Worm (Caenorhabditis elegans) whole organism, L1 larva: ENCODE results near the gene lec-10.

Source experiments
- F16B12.6 ChIP-seq: fragments of 150-350 bp; optimal IDR thresholded peaks from 2 replicates; lab custom pipeline; 2014; ENCODE audit warnings: missing biosample characterization, missing genetic modification characterization
- alr-1 ChIP-seq: fragments of 200-800 bp; sonication (Bioruptor generic); optimal IDR thresholded peaks from 2 replicates; lab custom pipeline; 2018; ENCODE audit warnings: borderline replicate concordance, mild to moderate bottlenecking, missing genetic modification characterization, missing compliant biosample characterization
- aly-2 ChIP-seq: fragments of 150-350 bp; optimal IDR thresholded peaks from 2 replicates; lab custom pipeline; 2014; ENCODE audit warnings: missing biosample characterization, missing genetic modification characterization
- ama-1 ChIP-seq: fragments of 150-350 bp; optimal IDR thresholded peaks from 2 replicates; lab custom pipeline; 2014
- blmp-1 ChIP-seq: fragments of 150-350 bp; optimal IDR thresholded peaks from 2 replicates; lab custom pipeline; 2014; ENCODE audit warnings: missing biosample characterization, missing genetic modification characterization
- ceh-63 ChIP-seq: fragments of 200-800 bp; sonication (Bioruptor generic); optimal IDR thresholded peaks from 2 replicates; lab custom pipeline; 2018; ENCODE audit warnings: mild to moderate bottlenecking, missing genetic modification characterization, missing compliant biosample characterization
- ceh-8 ChIP-seq: fragments of 200-800 bp; sonication (Bioruptor generic); optimal IDR thresholded peaks from 2 replicates; lab custom pipeline; 2018; ENCODE audit warnings: mild to moderate bottlenecking, missing genetic modification characterization, moderate library complexity, missing compliant biosample characterization
- ceh-82 ChIP-seq, 3 experiments: fragments of 150-350 bp in 1 of 3; sonication (generic microtip) in 2 of 3; optimal IDR thresholded peaks; 2 replicates each; lab custom pipeline; 2014 to 2017; ENCODE audit warnings: missing biosample characterization in 3 of 3, missing genetic modification characterization in 3 of 3
- ceh-88 ChIP-seq: fragments of 200-800 bp; sonication (Bioruptor generic); IDR thresholded peaks from 2 replicates; pipeline ENCODE4 v1.3.6; 2022; ENCODE audit warnings: missing genetic modification characterization, missing compliant biosample characterization
- ceh-90 ChIP-seq: sonication (generic microtip); optimal IDR thresholded peaks from 2 replicates; lab custom pipeline; 2016; ENCODE audit warnings: missing genetic modification characterization, missing compliant biosample characterization
- dsc-1 ChIP-seq: sonication (generic microtip); optimal IDR thresholded peaks from 2 replicates; lab custom pipeline; 2016; ENCODE audit warnings: mild to moderate bottlenecking, missing genetic modification characterization, missing compliant biosample characterization
- efl-3 ChIP-seq: fragments of 200-800 bp; sonication (Bioruptor generic); optimal IDR thresholded peaks from 2 replicates; lab custom pipeline; 2018; ENCODE audit warnings: mild to moderate bottlenecking, missing genetic modification characterization, missing compliant biosample characterization
- egl-13 ChIP-seq: sonication (generic microtip); optimal IDR thresholded peaks from 2 replicates; lab custom pipeline; 2016; ENCODE audit warnings: missing genotype, missing genetic modification reagents, missing genetic modification characterization, missing compliant biosample characterization
- elt-3 ChIP-seq, 6 experiments: fragments of 150-350 bp in 1 of 6; sonication (generic microtip); optimal IDR thresholded peaks; 2 replicates each; lab custom pipeline; 2017 to 2018; ENCODE audit warnings: missing biosample characterization in 6 of 6, missing genetic modification characterization in 6 of 6, inconsistent platforms in 1 of 6
- ets-5 ChIP-seq: fragments of 200-800 bp; sonication (Bioruptor generic); IDR thresholded peaks from 2 replicates; pipeline ENCODE4 v1.3.6; 2022; ENCODE audit warnings: missing genetic modification characterization, missing compliant biosample characterization
- fkh-10 ChIP-seq: sonication (generic microtip); optimal IDR thresholded peaks from 2 replicates; lab custom pipeline; 2017; ENCODE audit warnings: missing biosample characterization, missing genetic modification reagents, missing genetic modification characterization
- hlh-17 ChIP-seq: fragments of 200-800 bp; sonication (Bioruptor generic); optimal IDR thresholded peaks from 2 replicates; lab custom pipeline; 2018; ENCODE audit warnings: missing genetic modification characterization, mild to moderate bottlenecking, missing compliant biosample characterization, moderate library complexity, borderline replicate concordance
- hlh-4 ChIP-seq: sonication (generic microtip); optimal IDR thresholded peaks from 2 replicates; lab custom pipeline; 2016; ENCODE audit warnings: mild to moderate bottlenecking, missing genetic modification characterization, missing compliant biosample characterization
- jun-1 ChIP-seq: fragments of 150-350 bp; optimal IDR thresholded peaks from 2 replicates; lab custom pipeline; 2014; ENCODE audit warnings: missing biosample characterization, missing genetic modification reagents, missing genetic modification characterization
- lin-14 ChIP-seq: fragments of 200-800 bp; sonication (Bioruptor generic); optimal IDR thresholded peaks from 2 replicates; lab custom pipeline; 2018; ENCODE audit warnings: mild to moderate bottlenecking, missing genetic modification characterization, moderate library complexity, missing compliant biosample characterization
- lin-15B ChIP-seq: fragments of 150-350 bp; sonication (generic microtip); optimal IDR thresholded peaks from 3 replicates; lab custom pipeline; 2014; ENCODE audit warnings: missing biosample characterization, missing genetic modification characterization
- lin-35 ChIP-seq, 2 experiments: fragments of 150-350 bp; optimal IDR thresholded peaks; 2 replicates each; lab custom pipeline; 2014; ENCODE audit warnings: missing biosample characterization in 2 of 2, missing genetic modification characterization in 2 of 2, missing genetic modification reagents in 2 of 2
- lin-39 ChIP-seq: fragments of 150-350 bp; optimal IDR thresholded peaks from 2 replicates; lab custom pipeline; 2014; ENCODE audit warnings: missing biosample characterization, missing genetic modification reagents, missing genetic modification characterization
- mab-9 ChIP-seq: fragments of 200-800 bp; sonication (Bioruptor generic); IDR thresholded peaks from 2 replicates; pipeline ENCODE4 v1.3.6; 2022; ENCODE audit warnings: missing genetic modification reagents, missing genetic modification characterization, missing compliant biosample characterization
- mdl-1 ChIP-seq, 2 experiments: fragments of 150-350 bp; optimal IDR thresholded peaks; 2 replicates each; lab custom pipeline; 2014 to 2017; ENCODE audit warnings: missing biosample characterization in 2 of 2, missing genetic modification characterization in 2 of 2, inconsistent platforms in 1 of 2
- mep-1 ChIP-seq: fragments of 150-350 bp; optimal IDR thresholded peaks from 2 replicates; lab custom pipeline; 2014; ENCODE audit warnings: missing biosample characterization, missing genetic modification characterization
- nhr-12 ChIP-seq: sonication (generic microtip); optimal IDR thresholded peaks from 2 replicates; lab custom pipeline; 2017; ENCODE audit warnings: missing biosample characterization, missing genetic modification characterization
- nhr-19 ChIP-seq: fragments of 200-800 bp; sonication (Bioruptor generic); conservative IDR thresholded peaks from 2 replicates; pipeline ENCODE4 v1.3.6; 2022; ENCODE audit warnings: missing genetic modification characterization, missing compliant biosample characterization
- nhr-237 ChIP-seq: fragments of 150-350 bp; optimal IDR thresholded peaks from 2 replicates; lab custom pipeline; 2014; ENCODE audit warnings: missing biosample characterization, missing genetic modification characterization
- nhr-71 ChIP-seq: sonication (generic microtip); optimal IDR thresholded peaks from 2 replicates; lab custom pipeline; 2016; ENCODE audit warnings: mild to moderate bottlenecking, missing genetic modification characterization, moderate library complexity, missing compliant biosample characterization
- nhr-84 ChIP-seq: sonication (generic microtip); optimal IDR thresholded peaks from 2 replicates; lab custom pipeline; 2017; ENCODE audit warnings: missing biosample characterization, missing genetic modification characterization
- nhr-85 ChIP-seq: sonication (generic microtip); peaks from one replicate; lab custom pipeline; 2016; ENCODE audit warnings: missing genetic modification characterization, inconsistent platforms, missing compliant biosample characterization
- nhr-90 ChIP-seq: sonication (generic microtip); optimal IDR thresholded peaks from 2 replicates; lab custom pipeline; 2016; ENCODE audit warnings: mild to moderate bottlenecking, missing genetic modification characterization, missing compliant biosample characterization; ENCODE audit not compliant: poor library complexity
- pag-3 ChIP-seq: sonication (generic microtip); optimal IDR thresholded peaks from 2 replicates; lab custom pipeline; 2017; ENCODE audit warnings: missing genetic modification characterization, mild to moderate bottlenecking, missing compliant biosample characterization, antibody characterized with exemption, borderline replicate concordance; ENCODE audit not compliant: insufficient read depth
- pqm-1 ChIP-seq: sonication (generic microtip); optimal IDR thresholded peaks from 3 replicates; lab custom pipeline; 2017; ENCODE audit warnings: missing biosample characterization, missing genetic modification characterization
- rnt-1 ChIP-seq: sonication (generic microtip); optimal IDR thresholded peaks from 2 replicates; lab custom pipeline; 2016; ENCODE audit warnings: mild to moderate bottlenecking, missing genetic modification characterization, moderate library complexity, missing compliant biosample characterization
- skn-1 ChIP-seq: fragments of 150-350 bp; optimal IDR thresholded peaks from 2 replicates; lab custom pipeline; 2014; ENCODE audit warnings: missing biosample characterization, missing genetic modification characterization
- snu-23 ChIP-seq: sonication (generic microtip); optimal IDR thresholded peaks from 2 replicates; lab custom pipeline; 2016; ENCODE audit warnings: missing genetic modification characterization, missing compliant biosample characterization
- sox-4 ChIP-seq: sonication (generic microtip); optimal IDR thresholded peaks from 2 replicates; lab custom pipeline; 2016; ENCODE audit warnings: missing genetic modification characterization, missing compliant biosample characterization
- sptf-1 ChIP-seq: fragments of 150-350 bp; optimal IDR thresholded peaks from 2 replicates; lab custom pipeline; 2014; ENCODE audit warnings: missing biosample characterization, missing genetic modification characterization
- sup-37 ChIP-seq: fragments of 200-800 bp; sonication (Bioruptor generic); optimal IDR thresholded peaks from 2 replicates; lab custom pipeline; 2018; ENCODE audit warnings: mild to moderate bottlenecking, missing genetic modification characterization, missing compliant biosample characterization
- tbx-2 ChIP-seq: sonication (generic microtip); optimal IDR thresholded peaks from 2 replicates; lab custom pipeline; 2016; ENCODE audit warnings: missing genetic modification characterization, missing compliant biosample characterization
- unc-130 ChIP-seq: fragments of 150-350 bp; optimal IDR thresholded peaks from 2 replicates; lab custom pipeline; 2017; ENCODE audit warnings: missing biosample characterization, missing genetic modification characterization, inconsistent platforms
- unc-30 ChIP-seq: sonication (generic microtip); optimal IDR thresholded peaks from 2 replicates; lab custom pipeline; 2017; ENCODE audit warnings: missing biosample characterization, missing genetic modification characterization
- unc-62 ChIP-seq: fragments of 150-350 bp; optimal IDR thresholded peaks from 2 replicates; lab custom pipeline; 2014; ENCODE audit warnings: missing biosample characterization, missing genetic modification reagents, missing genetic modification characterization
- vab-15 ChIP-seq: sonication (generic microtip); optimal IDR thresholded peaks from 2 replicates; lab custom pipeline; 2017; ENCODE audit warnings: missing genotype, mild to moderate bottlenecking, missing genetic modification characterization, missing compliant biosample characterization
- xbp-1 ChIP-seq: sonication (generic microtip); optimal IDR thresholded peaks from 2 replicates; lab custom pipeline; 2016; ENCODE audit warnings: missing genetic modification characterization, missing compliant biosample characterization
- zag-1 ChIP-seq: fragments of 150-350 bp; optimal IDR thresholded peaks from 2 replicates; lab custom pipeline; 2014; ENCODE audit warnings: missing biosample characterization, missing genetic modification characterization
- zip-4 ChIP-seq: fragments of 200-800 bp; sonication (Bioruptor generic); optimal IDR thresholded peaks from 2 replicates; lab custom pipeline; 2018; ENCODE audit warnings: mild to moderate bottlenecking, missing genetic modification characterization, moderate library complexity, missing compliant biosample characterization
- ztf-11 ChIP-seq, 2 experiments: sonication (generic microtip); optimal IDR thresholded peaks; 2 replicates each; lab custom pipeline; 2016 to 2017; ENCODE audit warnings: missing genetic modification characterization in 2 of 2, missing biosample characterization in 1 of 2, missing compliant biosample characterization in 1 of 2

Gene lec-10

DNA sequence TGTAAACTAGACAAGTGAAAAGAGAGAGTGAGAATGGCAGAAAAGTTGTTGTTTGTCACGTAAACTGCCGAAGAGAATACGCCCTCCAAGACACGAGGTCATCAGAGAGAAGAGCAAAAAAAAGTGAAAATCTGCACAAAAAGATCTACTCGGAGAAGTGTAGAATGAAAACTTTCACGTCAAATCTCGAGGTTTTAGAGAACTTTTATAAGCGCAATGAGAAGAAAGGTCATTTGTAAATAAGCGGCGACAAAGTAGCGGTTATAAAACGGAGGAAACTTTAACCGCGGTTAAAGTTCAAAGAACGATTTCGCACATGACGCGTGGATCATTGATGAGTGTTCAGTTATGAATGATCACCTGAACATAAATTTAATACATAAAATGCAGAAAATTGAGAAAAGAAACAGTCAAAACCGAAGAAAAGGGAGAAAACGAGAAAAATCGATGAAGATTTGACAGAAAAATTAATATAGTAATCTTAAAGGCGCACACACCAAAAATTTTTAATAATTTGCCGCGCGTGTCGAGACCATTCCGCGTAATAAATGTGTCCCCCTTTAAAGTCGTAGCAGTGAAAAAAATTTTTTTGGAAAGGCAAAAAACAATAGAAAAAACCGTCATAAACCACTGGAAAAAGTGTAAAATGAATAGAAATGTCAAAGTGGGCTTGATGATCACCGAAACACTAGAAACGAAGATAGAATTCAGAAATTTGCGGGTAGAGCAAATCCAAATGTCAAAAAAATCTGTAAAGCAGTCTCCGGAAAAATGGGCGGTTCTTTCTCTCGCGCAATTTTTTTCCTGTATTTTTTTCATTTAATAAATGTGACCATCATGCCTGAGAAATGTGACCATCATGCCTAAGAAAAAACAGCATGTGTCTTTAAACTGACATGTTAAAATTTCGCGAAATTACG, 28.6 kb upstream of the lec-10 start (continued):
- TF ChIP-seq zag-1 (tag; lab: Kevin White, UChicago) (no peak), zip-4 (GFP tag; lab: Kevin White, UChicago) (no peak), unc-130 (peak; percentile 8), vab-15 (no peak), ceh-8 (no peak), xbp-1 (tag; lab: Kevin White, UChicago) (no peak), ceh-88 (GFP tag; lab: Robert Waterston, UW) (no peak), ama-1 (lab: Kevin White, UChicago) (peak; percentile 31), jun-1 (tag; lab: Kevin White, UChicago) (no peak), sox-4 (tag; lab: Kevin White, UChicago) (no peak), mab-9 (GFP tag; lab: Robert Waterston, UW) (no peak), nhr-12 (no peak), hlh-4 (tag; lab: Kevin White, UChicago) (no peak), aly-2 (tag; lab: Kevin White, UChicago) (no peak), rnt-1 (tag; lab: Kevin White, UChicago) (peak; percentile 52), lin-15B (tag; lab: Kevin White, UChicago) (no peak), snu-23 (peak; percentile 61), nhr-71 (tag; lab: Kevin White, UChicago) (peak; percentile 73), lin-14 (peak; percentile 84), unc-30 (tag; lab: Kevin White, UChicago) (no peak), fkh-10 (GFP tag; lab: Kevin White, UChicago) (no peak), unc-62 (GFP tag; lab: Kevin White, UChicago) (no peak), blmp-1 (tag; lab: Kevin White, UChicago) (peak; percentile 82), dsc-1 (tag; lab: Kevin White, UChicago) (no peak), F16B12.6 (no peak), lin-39 (no peak), lin-35 (GFP tag; optimal IDR thresholded peaks at IDR 0.05; lab: Kevin White, UChicago) (peak; percentile 22 to 29), efl-3 (GFP tag; lab: Kevin White, UChicago) (no peak), alr-1 (no peak), pag-3 (peak; percentile 77), ceh-82 (tag; optimal IDR thresholded peaks at IDR 0.05; lab: Kevin White, UChicago) (no peak), tbx-2 (tag; lab: Kevin White, UChicago) (peak; percentile 27), sptf-1 (no peak)
- TF ChIP-seq, all 84 proteins: peak for 26

DNA sequence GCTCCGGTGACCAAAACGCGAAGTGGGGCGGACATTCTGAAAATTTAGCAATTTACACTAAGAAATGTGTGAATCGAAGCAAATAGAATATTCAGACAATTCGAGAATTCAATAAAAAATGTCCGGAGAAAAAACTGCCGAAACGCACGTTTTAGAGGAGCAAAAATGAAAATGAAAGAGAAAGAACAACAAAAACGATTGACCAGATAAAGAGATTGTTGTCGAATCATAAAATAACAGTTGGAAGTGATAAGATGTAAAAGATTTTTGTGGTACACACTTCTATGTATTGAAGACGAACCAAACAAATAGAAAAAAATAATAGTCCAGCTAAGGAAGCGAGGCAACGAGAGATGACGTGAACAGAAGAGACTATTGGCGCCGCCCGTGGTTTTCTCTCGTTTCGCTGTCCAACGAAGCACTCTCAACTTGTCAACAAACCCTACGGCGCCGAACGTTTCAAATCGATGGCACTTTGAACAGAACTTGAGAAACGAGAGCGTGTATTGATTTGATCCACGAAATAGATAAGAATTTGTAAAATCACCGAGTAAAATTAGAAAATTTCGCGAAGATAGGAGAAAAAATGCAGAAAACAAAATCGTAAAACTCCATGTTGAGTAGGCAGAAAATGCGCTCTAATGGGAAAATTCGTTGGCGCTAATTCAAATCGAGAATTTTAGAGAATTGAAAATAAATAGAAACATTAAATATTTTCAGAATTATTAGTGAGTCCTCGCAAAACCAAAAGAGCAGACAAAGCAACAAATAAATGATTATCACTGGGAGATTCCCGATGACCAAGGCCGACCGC, 27.8 kb upstream of the lec-10 start, which contains the start of gene mdh-1:
Gene mdh-1 (minus strand): TSS at position 36 of the 814 bp plus-strand sequence.
- TF ChIP-seq elt-3 (tag; optimal IDR thresholded peaks at IDR 0.05; lab: Kevin White, UChicago) (peak in 1 of 6 experiments; percentile 40), pag-3 (no peak), ceh-90 (tag; lab: Kevin White, UChicago) (no peak), ceh-63 (GFP tag; lab: Kevin White, UChicago) (no peak), skn-1 (no peak), nhr-84 (tag; lab: Kevin White, UChicago) (no peak), mep-1 (tag; lab: Kevin White, UChicago) (peak; percentile 7), xbp-1 (tag; lab: Kevin White, UChicago) (no peak), nhr-85 (tag; lab: Kevin White, UChicago) (peak; percentile 30), nhr-237 (tag; lab: Kevin White, UChicago) (no peak), nhr-90 (tag; lab: Kevin White, UChicago) (no peak), pqm-1 (tag; lab: Kevin White, UChicago) (no peak), ceh-82 (tag; optimal IDR thresholded peaks at IDR 0.05; lab: Kevin White, UChicago) (no peak), sup-37 (GFP tag; lab: Kevin White, UChicago) (no peak), hlh-17 (GFP tag; lab: Kevin White, UChicago) (no peak), mdl-1 (tag; optimal IDR thresholded peaks at IDR 0.05; lab: Kevin White, UChicago) (no peak), nhr-19 (GFP tag; lab: Robert Waterston, UW) (no peak), ets-5 (GFP tag; lab: Robert Waterston, UW) (no peak), egl-13 (tag; lab: Kevin White, UChicago) (no peak), ztf-11 (tag; optimal IDR thresholded peaks at IDR 0.05; lab: Kevin White, UChicago) (no peak), blmp-1 (tag; lab: Kevin White, UChicago) (peak; percentile 62)
